Worm (Caenorhabditis elegans) whole organism, young adult: Measurements from ENCODE around the gene dhs-20.

Experiments
- C06A6.2 ChIP-seq: fragments of 200-800 bp; sonication (Bioruptor generic); conservative IDR thresholded peaks from 2 replicates; pipeline ENCODE4 v1.3.6; 2022; ENCODE audit warnings: missing genetic modification characterization, missing compliant biosample characterization
- D2030.7 ChIP-seq: fragments of 200-800 bp; sonication (Bioruptor generic); IDR thresholded peaks from 2 replicates; pipeline ENCODE4 v1.3.6; 2022; ENCODE audit warnings: missing genetic modification reagents, missing genetic modification characterization, missing compliant biosample characterization
- F33H1.4 ChIP-seq: fragments of 200-800 bp; sonication (Bioruptor generic); IDR thresholded peaks from 2 replicates; pipeline ENCODE4 v1.3.6; 2022; ENCODE audit warnings: missing genetic modification reagents, missing genetic modification characterization, missing compliant biosample characterization
- F49E8.2 ChIP-seq: sonication (generic microtip); optimal IDR thresholded peaks from 3 replicates; lab custom pipeline; 2017; ENCODE audit warnings: missing genetic modification characterization, mild to moderate bottlenecking, missing compliant biosample characterization, antibody characterized with exemption, moderate library complexity; ENCODE audit not compliant: insufficient read depth
- F52B5.7 ChIP-seq: sonication (generic microtip); optimal IDR thresholded peaks from 2 replicates; lab custom pipeline; 2016; ENCODE audit warnings: mild to moderate bottlenecking, missing genetic modification characterization, missing compliant biosample characterization
- T26A5.8 ChIP-seq: sonication (generic microtip); optimal IDR thresholded peaks from 2 replicates; lab custom pipeline; 2016; ENCODE audit warnings: missing genetic modification characterization, missing compliant biosample characterization
- Y53F4B.3 ChIP-seq: fragments of 200-800 bp; sonication (Bioruptor generic); IDR thresholded peaks from 2 replicates; pipeline ENCODE4 v1.3.6; 2022; ENCODE audit warnings: missing genetic modification reagents, missing genetic modification characterization, missing compliant biosample characterization
- Y56A3A.18 ChIP-seq: fragments of 200-800 bp; sonication (Bioruptor generic); IDR thresholded peaks from 2 replicates; pipeline ENCODE4 v1.3.6; 2022; ENCODE audit warnings: missing genetic modification reagents, missing genetic modification characterization, missing compliant biosample characterization
- Y67H2A.10 ChIP-seq: fragments of 200-800 bp; sonication (Bioruptor generic); conservative IDR thresholded peaks from 2 replicates; pipeline ENCODE4 v1.3.6; 2022; ENCODE audit warnings: missing genetic modification reagents, missing genetic modification characterization, missing compliant biosample characterization
- attf-5 ChIP-seq: fragments of 200-800 bp; sonication (Bioruptor generic); optimal IDR thresholded peaks from 2 replicates; lab custom pipeline; 2018; ENCODE audit warnings: mild to moderate bottlenecking, missing genetic modification characterization, missing compliant biosample characterization
- attf-6 ChIP-seq: fragments of 200-800 bp; sonication (Bioruptor generic); IDR thresholded peaks from 2 replicates; pipeline ENCODE4 v1.3.6; 2022; ENCODE audit warnings: missing genetic modification reagents, missing genetic modification characterization, missing compliant biosample characterization
- ceh-100 ChIP-seq: fragments of 200-800 bp; sonication (Bioruptor generic); IDR thresholded peaks from 2 replicates; pipeline ENCODE4 v1.3.6; 2022; ENCODE audit warnings: missing genetic modification reagents, missing genetic modification characterization, missing compliant biosample characterization
- ceh-58 ChIP-seq: fragments of 200-800 bp; sonication (Bioruptor generic); IDR thresholded peaks from 2 replicates; pipeline ENCODE4 v1.3.6; 2022; ENCODE audit warnings: missing genetic modification characterization, missing compliant biosample characterization
- dox-1 ChIP-seq: fragments of 200-800 bp; sonication (Bioruptor generic); IDR thresholded peaks from 2 replicates; pipeline ENCODE4 v1.3.6; 2022; ENCODE audit warnings: missing genetic modification reagents, missing genetic modification characterization, missing compliant biosample characterization
- dpff-1 ChIP-seq: sonication (generic microtip); optimal IDR thresholded peaks from 2 replicates; lab custom pipeline; 2017; ENCODE audit warnings: mild to moderate bottlenecking, missing genetic modification characterization, missing compliant biosample characterization
- ekl-4 ChIP-seq: fragments of 200-800 bp; sonication (Bioruptor generic); IDR thresholded peaks from 2 replicates; pipeline ENCODE4 v1.3.6; 2022; ENCODE audit warnings: missing genetic modification reagents, missing genetic modification characterization, missing compliant biosample characterization
- gei-17 ChIP-seq: fragments of 200-800 bp; sonication (Bioruptor generic); optimal IDR thresholded peaks from 2 replicates; lab custom pipeline; 2018; ENCODE audit warnings: mild to moderate bottlenecking, missing genetic modification characterization, missing compliant biosample characterization
- him-1 ChIP-seq: sonication (generic microtip); optimal IDR thresholded peaks from 2 replicates; lab custom pipeline; 2016; ENCODE audit warnings: missing genotype, missing genetic modification reagents, missing genetic modification characterization, missing compliant biosample characterization
- hmg-20 ChIP-seq: fragments of 200-800 bp; sonication (Bioruptor generic); IDR thresholded peaks from 2 replicates; pipeline ENCODE4 v1.3.6; 2022; ENCODE audit warnings: missing genetic modification reagents, missing genetic modification characterization, missing compliant biosample characterization
- lag-1 ChIP-seq: fragments of 200-800 bp; sonication (Bioruptor generic); IDR thresholded peaks from 2 replicates; pipeline ENCODE4 v1.3.6; 2022; ENCODE audit warnings: missing genetic modification reagents, missing genetic modification characterization, missing compliant biosample characterization
- let-526 ChIP-seq: fragments of 200-800 bp; sonication (Bioruptor generic); IDR thresholded peaks from 2 replicates; pipeline ENCODE4 v1.3.6; 2022; ENCODE audit warnings: missing genetic modification reagents, missing genetic modification characterization, missing compliant biosample characterization
- lin-26 ChIP-seq: fragments of 200-800 bp; sonication (Bioruptor generic); IDR thresholded peaks from 2 replicates; pipeline ENCODE4 v1.3.6; 2022; ENCODE audit warnings: missing genetic modification reagents, missing genetic modification characterization, missing compliant biosample characterization
- lsl-1 ChIP-seq: fragments of 200-800 bp; sonication (Bioruptor generic); optimal IDR thresholded peaks from 2 replicates; lab custom pipeline; 2018; ENCODE audit warnings: mild to moderate bottlenecking, missing genetic modification characterization, moderate library complexity, missing compliant biosample characterization
- madf-3 ChIP-seq: fragments of 200-800 bp; sonication (Bioruptor generic); IDR thresholded peaks from 2 replicates; pipeline ENCODE4 v1.3.6; 2022; ENCODE audit warnings: missing genetic modification reagents, missing genetic modification characterization, missing compliant biosample characterization
- madf-6 ChIP-seq: fragments of 200-800 bp; sonication (Bioruptor generic); IDR thresholded peaks from 2 replicates; pipeline ENCODE4 v1.3.6; 2022; ENCODE audit warnings: missing genetic modification reagents, missing genetic modification characterization, missing compliant biosample characterization
- mel-28 ChIP-seq: sonication (generic microtip); optimal IDR thresholded peaks from 2 replicates; lab custom pipeline; 2016; ENCODE audit warnings: borderline replicate concordance, mild to moderate bottlenecking, missing genetic modification characterization, missing compliant biosample characterization
- mes-4 ChIP-seq: sonication (generic microtip); optimal IDR thresholded peaks from 2 replicates; lab custom pipeline; 2016; ENCODE audit warnings: missing genotype, missing genetic modification characterization, missing compliant biosample characterization
- nfya-1 ChIP-seq: sonication (generic microtip); optimal IDR thresholded peaks from 2 replicates; lab custom pipeline; 2017; ENCODE audit warnings: antibody characterized with exemption, missing compliant biosample characterization, missing genetic modification characterization, borderline replicate concordance; ENCODE audit not compliant: insufficient read depth
- nfyb-1 ChIP-seq: fragments of 200-800 bp; sonication (Bioruptor generic); IDR thresholded peaks from 2 replicates; pipeline ENCODE4 v1.3.6; 2022; ENCODE audit warnings: missing genetic modification reagents, missing genetic modification characterization, missing compliant biosample characterization
- nhr-120 ChIP-seq: fragments of 200-800 bp; sonication (Bioruptor generic); IDR thresholded peaks from 2 replicates; pipeline ENCODE4 v1.3.6; 2022; ENCODE audit warnings: missing genetic modification characterization, missing compliant biosample characterization
- nhr-80 ChIP-seq: sonication (generic microtip); optimal IDR thresholded peaks from 2 replicates; lab custom pipeline; 2016; ENCODE audit warnings: missing genetic modification characterization, missing compliant biosample characterization
- nhr-90 ChIP-seq: sonication (generic microtip); optimal IDR thresholded peaks from 2 replicates; lab custom pipeline; 2016; ENCODE audit warnings: missing genotype, mild to moderate bottlenecking, missing genetic modification characterization, missing compliant biosample characterization
- pha-4 ChIP-seq: fragments of 150-350 bp; sonication (generic microtip); optimal IDR thresholded peaks from 2 replicates; lab custom pipeline; 2014; ENCODE audit warnings: missing biosample characterization, missing genetic modification reagents, missing genetic modification characterization
- rcor-1 ChIP-seq: fragments of 200-800 bp; sonication (Bioruptor generic); IDR thresholded peaks from 2 replicates; pipeline ENCODE4 v1.3.6; 2022; ENCODE audit warnings: missing genetic modification reagents, missing genetic modification characterization, missing compliant biosample characterization
- sdz-38 ChIP-seq: sonication (generic microtip); optimal IDR thresholded peaks from 2 replicates; lab custom pipeline; 2016; ENCODE audit warnings: missing genotype, missing genetic modification characterization, missing compliant biosample characterization
- sea-2 ChIP-seq: fragments of 200-800 bp; sonication (Bioruptor generic); IDR thresholded peaks from 2 replicates; pipeline ENCODE4 v1.3.6; 2022; ENCODE audit warnings: missing genetic modification characterization, missing compliant biosample characterization
- snpc-1.3 ChIP-seq: sonication (generic microtip); optimal IDR thresholded peaks from 2 replicates; lab custom pipeline; 2017; ENCODE audit warnings: missing genetic modification characterization, mild to moderate bottlenecking, missing compliant biosample characterization, antibody characterized with exemption, moderate library complexity, missing genotype, missing genetic modification reagents; ENCODE audit not compliant: insufficient read depth
- snpc-3.4 ChIP-seq: sonication (generic microtip); optimal IDR thresholded peaks from 2 replicates; lab custom pipeline; 2017; ENCODE audit warnings: missing genetic modification characterization, mild to moderate bottlenecking, missing compliant biosample characterization, antibody characterized with exemption, moderate library complexity, missing genotype, missing genetic modification reagents
- somi-1 ChIP-seq: fragments of 200-800 bp; sonication (Bioruptor generic); optimal IDR thresholded peaks from 2 replicates; lab custom pipeline; 2018; ENCODE audit warnings: mild to moderate bottlenecking, missing genetic modification characterization, missing compliant biosample characterization
- tbp1 ChIP-seq: fragments of 200-800 bp; sonication (Bioruptor generic); optimal IDR thresholded peaks from 2 replicates; lab custom pipeline; 2018; ENCODE audit warnings: mild to moderate bottlenecking, missing genetic modification characterization, missing compliant biosample characterization
- unc-130 ChIP-seq: sonication (generic microtip); optimal IDR thresholded peaks from 2 replicates; lab custom pipeline; 2016; ENCODE audit warnings: missing genetic modification reagents, missing genetic modification characterization, missing compliant biosample characterization
- unc-62 ChIP-seq: fragments of 150-350 bp; optimal IDR thresholded peaks from 2 replicates; lab custom pipeline; 2014; ENCODE audit warnings: missing biosample characterization, missing genetic modification reagents, missing genetic modification characterization
- ztf-26 ChIP-seq: sonication (generic microtip); optimal IDR thresholded peaks from 2 replicates; lab custom pipeline; 2017; ENCODE audit warnings: missing genetic modification characterization, missing compliant biosample characterization
- ztf-6 ChIP-seq: fragments of 200-800 bp; sonication (Bioruptor generic); IDR thresholded peaks from 2 replicates; pipeline ENCODE4 v1.3.6; 2022; ENCODE audit warnings: missing genetic modification reagents, missing genetic modification characterization, missing compliant biosample characterization

dhs-20 gene

ce11 chrV:11593888-11594287, 10.5 kb downstream of the dhs-20 start (continued):
- TF ChIP-seq F52B5.7 (tag; lab: Kevin White, UChicago), result no peak
- no peak for TF ChIP-seq lsl-1

- TF ChIP-seq Y67H2A.10 (no peak), tbp1 (GFP tag; lab: Kevin White, UChicago) (no peak), snpc-3.4 (tag; lab: Kevin White, UChicago) (no peak), Y53F4B.3 (GFP tag; lab: Robert Waterston, UW) (no peak), dpff-1 (no peak), F49E8.2 (no peak), nhr-90 (tag; lab: Kevin White, UChicago) (no peak), nfya-1 (tag; lab: Kevin White, UChicago) (no peak), lsl-1 (no peak), lag-1 (GFP tag; lab: Robert Waterston, UW) (no peak), Y56A3A.18 (no peak), gei-17 (GFP tag; lab: Kevin White, UChicago) (no peak), D2030.7 (GFP tag; lab: Robert Waterston, UW) (no peak), ekl-4 (no peak), nhr-80 (tag; lab: Kevin White, UChicago) (no peak), ceh-100 (GFP tag; lab: Robert Waterston, UW) (no peak)
These were observed 10.9 kb downstream of the dhs-20 start, which contains the start of gene srx-80 for ce11 chrV:11593427-11593826. srx-80 (plus strand) TSS chrV:11593727.

- TF ChIP-seq mel-28 (tag; lab: Kevin White, UChicago), result no peak
- no peak for TF ChIP-seq let-526
- TF ChIP-seq madf-6 (GFP tag; lab: Robert Waterston, UW), result no peak
These were observed 14.9 kb downstream of the dhs-20 start, which contains the start of gene srx-82 for ce11 chrV:11589433-11589832. srx-82 (plus strand) TSS chrV:11589733.

ce11 chrV:11585122-11585521, 19.2 kb downstream of the dhs-20 start:
- TF ChIP-seq snpc-1.3 (tag; lab: Kevin White, UChicago) (peak; percentile 43), sea-2 (GFP tag; lab: Robert Waterston, UW) (no peak), unc-62 (GFP tag; lab: Kevin White, UChicago) (no peak), ceh-100 (GFP tag; lab: Robert Waterston, UW) (peak; percentile 51), nfyb-1 (GFP tag; lab: Robert Waterston, UW) (no peak), Y53F4B.3 (GFP tag; lab: Robert Waterston, UW) (no peak), somi-1 (GFP tag; lab: Kevin White, UChicago) (no peak), T26A5.8 (tag; lab: Kevin White, UChicago) (no peak), madf-3 (GFP tag; lab: Robert Waterston, UW) (no peak), ztf-6 (GFP tag; lab: Robert Waterston, UW) (no peak), ceh-58 (GFP tag; lab: Robert Waterston, UW) (no peak), pha-4 (tag; lab: Kevin White, UChicago) (no peak), mes-4 (tag; lab: Kevin White, UChicago) (no peak), rcor-1 (GFP tag; lab: Robert Waterston, UW) (peak; percentile 68), him-1 (tag; lab: Kevin White, UChicago) (peak; percentile 93), sdz-38 (tag; lab: Kevin White, UChicago) (no peak), C06A6.2 (GFP tag; lab: Robert Waterston, UW) (no peak), lsl-1 (peak; percentile 55), attf-6 (GFP tag; lab: Robert Waterston, UW) (peak; percentile 84), unc-130 (GFP tag; lab: Kevin White, UChicago) (no peak), lin-26 (peak; percentile 99), attf-5 (no peak), F33H1.4 (GFP tag; lab: Robert Waterston, UW) (no peak), hmg-20 (GFP tag; lab: Robert Waterston, UW) (peak; percentile 43; the same call in 1 of the 2 replicates), ztf-26 (tag; lab: Kevin White, UChicago) (no peak), nhr-120 (0 out of 2 replicates have a peak, but pooled peaks have one; percentile 62), ekl-4 (peak; percentile 53; the same call in 1 of the 2 replicates), D2030.7 (GFP tag; lab: Robert Waterston, UW) (peak; percentile 77), dox-1 (GFP tag; lab: Robert Waterston, UW) (no peak)
